Worm (Caenorhabditis elegans): ENCODE results near the gene efk-1.

The efk-1 gene

DNA sequence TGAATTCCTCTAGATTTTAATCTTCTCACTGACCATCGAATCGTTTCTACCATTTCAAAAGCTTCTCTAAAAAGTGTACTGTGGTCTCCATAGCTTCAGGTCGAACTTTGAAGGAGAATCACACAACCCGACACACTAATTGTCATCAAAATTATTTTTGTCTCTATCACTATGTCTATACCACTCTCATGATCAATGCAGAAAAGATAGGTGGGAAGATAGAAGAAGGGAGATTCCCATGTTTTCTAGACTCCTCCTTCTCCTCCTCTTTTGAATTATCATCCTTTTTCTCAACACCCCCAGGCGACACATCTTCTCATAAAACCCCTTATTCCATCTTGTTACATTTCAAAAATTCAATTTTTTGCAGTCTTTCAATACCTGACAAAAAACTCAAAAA lies 22.5 kb downstream of the efk-1 start, which contains the start of gene Y42G9A.3:
Y42G9A.3 (plus strand) TSS at position 363 of the 400 bp plus-strand sequence.
- TF ChIP-seq cog-1 (tag; optimal IDR thresholded peaks at IDR 0.05) (no peak), med-1 (GFP tag; optimal IDR thresholded peaks at IDR 0.05; ENCODE audit: insufficient read depth) (no peak), ztf-23 (GFP tag; IDR thresholded peaks at IDR 0.05) (no peak), ztf-29 (GFP tag; IDR thresholded peaks at IDR 0.05) (no peak), tab-1 (GFP tag; IDR thresholded peaks at IDR 0.05) (no peak), T22C8.4 (GFP tag; IDR thresholded peaks at IDR 0.05) (no peak), klf-2 (GFP tag; conservative IDR thresholded peaks at IDR 0.05) (no peak), ref-1 (GFP tag; conservative IDR thresholded peaks at IDR 0.05) (no peak), flt-1 (GFP tag; IDR thresholded peaks at IDR 0.05) (no peak)

- TF ChIP-seq cog-1 (tag; optimal IDR thresholded peaks at IDR 0.05) (no peak), T22C8.4 (GFP tag; IDR thresholded peaks at IDR 0.05) (no peak), ztf-29 (GFP tag; IDR thresholded peaks at IDR 0.05) (no peak), med-1 (GFP tag; optimal IDR thresholded peaks at IDR 0.05; ENCODE audit: insufficient read depth) (no peak), ref-1 (GFP tag; conservative IDR thresholded peaks at IDR 0.05) (no peak), tab-1 (GFP tag; IDR thresholded peaks at IDR 0.05) (no peak), flt-1 (GFP tag; IDR thresholded peaks at IDR 0.05) (no peak), klf-2 (GFP tag; conservative IDR thresholded peaks at IDR 0.05) (no peak), ztf-23 (GFP tag; IDR thresholded peaks at IDR 0.05) (no peak)
Measured at ce11 chrIII:6145309-6145708, 23.0 kb downstream of the efk-1 start.

DNA sequence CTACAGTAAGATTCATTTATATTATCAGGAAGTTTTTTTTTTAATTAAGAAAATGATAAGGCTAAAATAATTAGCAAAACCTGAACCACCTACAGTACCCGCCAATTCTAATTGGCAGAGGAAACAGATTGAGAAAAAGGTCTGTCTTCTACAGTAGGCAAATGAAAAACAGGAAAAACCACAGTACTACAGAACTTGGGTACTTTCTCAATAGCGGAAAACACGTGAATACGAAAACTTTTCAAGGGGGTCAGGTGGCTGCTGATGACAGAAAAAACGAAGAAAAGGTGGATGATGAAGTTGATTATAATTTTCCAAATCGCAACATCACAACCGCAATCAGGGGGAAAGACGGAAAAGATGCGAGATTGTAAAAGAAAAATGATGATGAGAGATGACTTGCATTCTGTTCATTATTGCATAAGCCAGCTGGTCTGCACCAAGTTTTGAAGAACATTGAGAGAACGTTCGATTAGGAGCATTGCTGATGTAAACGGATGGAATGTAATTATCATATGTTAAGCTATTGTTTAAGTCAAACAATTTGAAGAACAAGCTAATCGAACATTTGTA lies 23.9 kb downstream of the efk-1 start:
- no peak for TF ChIP-seq med-1 (GFP tag; optimal IDR thresholded peaks at IDR 0.05; ENCODE audit: insufficient read depth)
- no peak for TF ChIP-seq ztf-29 (GFP tag; IDR thresholded peaks at IDR 0.05)
- no peak for TF ChIP-seq ztf-23 (GFP tag; IDR thresholded peaks at IDR 0.05)
- TF ChIP-seq tab-1 (GFP tag; IDR thresholded peaks at IDR 0.05): no peak
- no peak for TF ChIP-seq T22C8.4 (GFP tag; IDR thresholded peaks at IDR 0.05)
- no peak for TF ChIP-seq flt-1 (GFP tag; IDR thresholded peaks at IDR 0.05)
- TF ChIP-seq cog-1 (tag; optimal IDR thresholded peaks at IDR 0.05): no peak
- no peak for TF ChIP-seq ref-1 (GFP tag; conservative IDR thresholded peaks at IDR 0.05)
- TF ChIP-seq klf-2 (GFP tag; conservative IDR thresholded peaks at IDR 0.05): no peak

DNA sequence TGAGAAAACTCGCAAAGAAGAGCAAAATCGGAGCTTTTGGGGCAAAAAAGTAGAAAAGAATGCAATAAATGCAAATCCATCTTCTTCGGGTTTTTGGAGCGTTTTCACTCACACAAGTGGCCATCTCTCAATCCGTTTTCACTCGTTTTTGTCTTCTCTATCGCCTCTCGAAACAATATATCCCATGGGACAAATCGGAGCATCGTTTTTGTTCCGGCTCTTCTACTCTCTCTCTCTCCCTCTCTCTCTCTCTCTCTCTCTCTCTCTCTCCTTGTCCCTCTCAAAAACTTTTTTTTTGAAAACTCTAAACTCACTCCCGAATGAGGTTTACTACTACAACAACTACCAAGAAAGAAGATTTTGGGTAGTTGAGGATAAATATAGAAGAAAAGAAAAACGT lies 26.8 kb downstream of the efk-1 start:
- TF ChIP-seq cog-1 (tag; optimal IDR thresholded peaks at IDR 0.05) (no peak), ref-1 (GFP tag; conservative IDR thresholded peaks at IDR 0.05) (no peak), med-1 (GFP tag; optimal IDR thresholded peaks at IDR 0.05; ENCODE audit: insufficient read depth) (no peak), T22C8.4 (GFP tag; IDR thresholded peaks at IDR 0.05) (no peak), ztf-23 (GFP tag; IDR thresholded peaks at IDR 0.05) (no peak), ztf-29 (GFP tag; IDR thresholded peaks at IDR 0.05) (no peak), flt-1 (GFP tag; IDR thresholded peaks at IDR 0.05) (no peak), tab-1 (GFP tag; IDR thresholded peaks at IDR 0.05) (no peak), klf-2 (GFP tag; conservative IDR thresholded peaks at IDR 0.05) (no peak)

DNA sequence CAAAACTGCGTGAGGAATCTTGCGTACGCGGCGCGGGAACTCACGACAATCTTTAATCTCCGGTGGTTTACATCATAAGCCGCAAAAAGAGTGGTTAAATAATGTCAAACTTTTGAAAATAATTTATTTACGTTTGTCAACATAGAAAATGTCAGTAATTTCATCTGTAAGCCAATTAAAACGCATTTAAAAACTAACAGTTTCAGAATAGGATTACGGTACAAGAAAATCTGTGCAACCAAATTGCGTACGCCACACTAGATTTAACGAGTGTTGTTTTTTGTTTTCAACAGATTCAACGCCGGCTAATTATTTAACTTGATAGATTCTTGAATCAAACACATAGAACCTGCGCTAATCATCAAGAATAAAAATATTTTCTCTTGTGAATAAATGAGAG lies 27.5 kb downstream of the efk-1 start:
- TF ChIP-seq cog-1 (tag; optimal IDR thresholded peaks at IDR 0.05) (no peak), ztf-23 (GFP tag; IDR thresholded peaks at IDR 0.05) (no peak), T22C8.4 (GFP tag; IDR thresholded peaks at IDR 0.05) (no peak), tab-1 (GFP tag; IDR thresholded peaks at IDR 0.05) (no peak)

ce11 chrIII:6139932-6140612 lies 28.3 kb downstream of the efk-1 start:
- TF ChIP-seq cog-1 (tag; optimal IDR thresholded peaks at IDR 0.05) (no peak), klf-2 (GFP tag; conservative IDR thresholded peaks at IDR 0.05) (no peak)

DNA sequence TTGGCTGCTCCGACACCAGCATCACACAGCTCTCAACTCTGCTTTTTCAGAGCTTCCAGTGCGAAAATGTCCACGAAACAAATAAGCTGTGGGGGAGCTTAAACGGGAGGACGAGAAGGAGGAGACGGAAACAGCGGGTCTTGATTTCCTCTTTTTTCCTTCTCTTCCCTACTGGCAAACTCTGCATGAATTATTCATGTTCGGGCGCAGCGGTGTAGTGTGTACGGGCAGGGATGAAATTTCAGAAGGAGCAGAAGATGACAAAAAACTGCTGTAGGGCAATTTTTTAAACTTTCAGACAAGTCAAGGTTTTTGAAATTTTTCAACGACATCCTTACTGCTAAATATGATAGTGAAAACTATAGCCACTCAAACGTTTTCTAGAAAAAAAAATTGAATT lies 29.0 kb downstream of the efk-1 start:
- TF ChIP-seq cog-1 (tag; optimal IDR thresholded peaks at IDR 0.05) (no peak), tab-1 (GFP tag; IDR thresholded peaks at IDR 0.05) (no peak), klf-2 (GFP tag; conservative IDR thresholded peaks at IDR 0.05) (no peak), ztf-23 (GFP tag; IDR thresholded peaks at IDR 0.05) (no peak), med-1 (GFP tag; optimal IDR thresholded peaks at IDR 0.05; ENCODE audit: insufficient read depth) (no peak), flt-1 (GFP tag; IDR thresholded peaks at IDR 0.05) (no peak), T22C8.4 (GFP tag; IDR thresholded peaks at IDR 0.05) (no peak), ztf-29 (GFP tag; IDR thresholded peaks at IDR 0.05) (no peak), ref-1 (GFP tag; conservative IDR thresholded peaks at IDR 0.05) (no peak)

DNA sequence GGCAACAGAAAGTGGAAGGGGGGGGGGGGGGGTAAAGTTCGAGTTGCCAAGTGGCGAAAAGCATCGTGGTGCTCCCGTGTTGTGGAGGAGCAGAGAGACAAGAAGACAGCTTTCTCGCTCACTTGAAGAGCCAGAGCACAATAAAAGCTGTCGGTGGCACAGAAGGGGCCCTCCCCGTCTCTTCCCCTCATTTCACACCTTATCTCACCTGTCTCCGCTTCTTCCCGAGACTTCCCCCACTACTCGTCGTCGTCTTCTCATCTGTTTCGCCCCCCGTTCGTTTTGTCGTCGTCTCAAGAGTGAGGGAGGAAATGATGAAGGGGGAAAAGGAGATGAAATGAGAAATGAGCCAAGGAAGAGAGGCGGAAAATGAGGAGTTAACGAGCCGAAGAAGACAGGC lies 29.9 kb downstream of the efk-1 start:
- TF ChIP-seq tab-1 (GFP tag; IDR thresholded peaks at IDR 0.05) (no peak), ztf-23 (GFP tag; IDR thresholded peaks at IDR 0.05) (0 out of 2 replicates have a peak, but pooled peaks have one; percentile 27), flt-1 (GFP tag; IDR thresholded peaks at IDR 0.05) (no peak), T22C8.4 (GFP tag; IDR thresholded peaks at IDR 0.05) (no peak)

ce11 chrIII:6137431-6137830 lies 30.9 kb downstream of the efk-1 start:
- TF ChIP-seq flt-1 (GFP tag; IDR thresholded peaks at IDR 0.05): peak; percentile 41; the same call in 1 of the 2 replicates
- TF ChIP-seq tab-1 (GFP tag; IDR thresholded peaks at IDR 0.05): no peak

DNA sequence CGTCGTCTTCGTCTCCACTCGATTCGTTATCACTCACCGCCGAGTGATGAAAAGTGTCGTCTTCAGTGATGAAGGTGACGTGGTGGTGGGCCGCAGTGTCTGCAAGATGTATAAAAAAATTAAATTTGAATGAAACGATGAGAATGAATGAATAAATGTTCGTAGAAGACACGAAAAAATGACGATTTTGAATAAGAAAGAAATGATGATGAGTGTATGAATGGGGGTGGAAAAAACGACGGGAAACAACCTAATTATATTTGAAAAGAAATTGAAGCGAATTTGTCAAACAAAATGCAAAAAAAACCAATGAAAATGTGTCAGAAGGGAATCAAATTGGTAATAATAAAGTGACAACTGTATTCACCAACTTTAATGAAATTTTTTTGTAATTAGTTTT lies 32.2 kb downstream of the efk-1 start, which contains the start of gene mvk-1:
mvk-1 (minus strand) TSS at position 101 of the 400 bp plus-strand sequence.
- TF ChIP-seq ref-1 (GFP tag; conservative IDR thresholded peaks at IDR 0.05) (no peak), T22C8.4 (GFP tag; IDR thresholded peaks at IDR 0.05) (no peak), flt-1 (GFP tag; IDR thresholded peaks at IDR 0.05) (no peak), med-1 (GFP tag; optimal IDR thresholded peaks at IDR 0.05; ENCODE audit: insufficient read depth) (no peak), ztf-23 (GFP tag; IDR thresholded peaks at IDR 0.05) (no peak)

All from whole organism, midembryonic.